Worm (Caenorhabditis elegans) whole organism, L4/young adult: ENCODE measurements around the gene Y49F6A.5.

Experiments used
- W03F9.2 ChIP-seq: fragments of 150-350 bp; optimal IDR thresholded peaks from 2 replicates; lab custom pipeline; 2014; ENCODE audit warnings: missing biosample characterization, missing genetic modification characterization
- dao-5 ChIP-seq: sonication (generic microtip); optimal IDR thresholded peaks from 2 replicates; lab custom pipeline; 2016; ENCODE audit warnings: missing genotype, missing genetic modification characterization, moderate library complexity, missing compliant biosample characterization
- him-1 ChIP-seq: sonication (generic microtip); optimal IDR thresholded peaks from 2 replicates; lab custom pipeline; 2016; ENCODE audit warnings: missing genotype, missing genetic modification reagents, missing genetic modification characterization, missing compliant biosample characterization

ce11 chrII:3583402-3583801, 26.3 kb downstream of the Y49F6A.5 start, which contains the start of gene srh-60:
- no peak for TF ChIP-seq him-1
- TF ChIP-seq W03F9.2 (tag; lab: Kevin White, UChicago) = no peak
- TF ChIP-seq dao-5 (tag; lab: Kevin White, UChicago) = no peak
